Fruit fly (Drosophila melanogaster): ENCODE results near the gene Mst36Fa.
A peak's percentile ranks its signal among the peaks of the same experiment; 100 is the strongest.

Mst36Fa gene

dm6 chr2L:18626987-18627386, 49.8 kb downstream of the Mst36Fa start (continued):
- peak; percentile 67; the same call in 2 of the 3 replicates for TF ChIP-seq zfh1 (GFP tag; IDR thresholded peaks at IDR 0.05)
- peak; percentile 76 for TF ChIP-seq bigmax (GFP tag; optimal IDR thresholded peaks at IDR 0.05)
- no peak for TF ChIP-seq Doc3 (GFP tag; IDR thresholded peaks at IDR 0.05; ENCODE audit: partially characterized antibody)
- TF ChIP-seq al (GFP tag; IDR thresholded peaks at IDR 0.05), result 0 out of 2 replicates have a peak, but pooled peaks have one; percentile 10
- TF ChIP-seq CG7556 (GFP tag; optimal IDR thresholded peaks at IDR 0.05), result peak; percentile 89
- TF ChIP-seq dimm (GFP tag; IDR thresholded peaks at IDR 0.05), result no peak
- TF ChIP-seq CG1233 (GFP tag; optimal IDR thresholded peaks at IDR 0.05), result peak; percentile 76
- TF ChIP-seq Dek (tag; optimal IDR thresholded peaks at IDR 0.05), result peak; percentile 82
- TF ChIP-seq bcd (GFP tag; optimal IDR thresholded peaks at IDR 0.05), result peak; percentile 81
- peak; percentile 71 for TF ChIP-seq Nf-YA (GFP tag; IDR thresholded peaks at IDR 0.05)
- TF ChIP-seq CG11723 (GFP tag; optimal IDR thresholded peaks at IDR 0.05), result peak; percentile 77
- TF ChIP-seq vnd (GFP tag; IDR thresholded peaks at IDR 0.05; ENCODE audit: partially characterized antibody), result no peak
- peak; percentile 79 for TF ChIP-seq Hey (tag; optimal IDR thresholded peaks at IDR 0.05)
- TF ChIP-seq lmd (GFP tag; IDR thresholded peaks at IDR 0.05), result peak; percentile 22; the same call in 1 of the 2 replicates
- peak; percentile 91 for TF ChIP-seq PHDP (tag; optimal IDR thresholded peaks at IDR 0.05)
- TF ChIP-seq BtbVII (GFP tag; optimal IDR thresholded peaks at IDR 0.05), result peak; percentile 90
- peak; percentile 59; the same call in 1 of the 2 replicates for TF ChIP-seq CG31441 (GFP tag; IDR thresholded peaks at IDR 0.05)
- TF ChIP-seq chn (GFP tag; optimal IDR thresholded peaks at IDR 0.05), result peak; percentile 33
- peak; percentile 69 for TF ChIP-seq dmrt99B (tag; optimal IDR thresholded peaks at IDR 0.05)
- no peak for TF ChIP-seq inv (GFP tag; IDR thresholded peaks at IDR 0.05; ENCODE audit: partially characterized antibody)
- TF ChIP-seq GATAe (GFP tag; conservative IDR thresholded peaks at IDR 0.05), result 0 out of 2 replicates have a peak, but pooled peaks have one; percentile 12
- TF ChIP-seq HmgD (GFP tag; optimal IDR thresholded peaks at IDR 0.05), result peak; percentile 50
- TF ChIP-seq Sox100B (GFP tag; optimal IDR thresholded peaks at IDR 0.05), result peak; percentile 75
- peak; percentile 79 for TF ChIP-seq da (GFP tag; optimal IDR thresholded peaks at IDR 0.05)
- TF ChIP-seq ERR (GFP tag; optimal IDR thresholded peaks at IDR 0.05), result peak; percentile 77
- peak; percentile 55; the same call in 1 of the 3 replicates for TF ChIP-seq gce (GFP tag; IDR thresholded peaks at IDR 0.05)
- no peak for TF ChIP-seq CG16815 (GFP tag; optimal IDR thresholded peaks at IDR 0.05)
- no peak for TF ChIP-seq CG34224 (GFP tag; IDR thresholded peaks at IDR 0.05; ENCODE audit: partially characterized antibody)
- TF ChIP-seq CG12219 (GFP tag; optimal IDR thresholded peaks at IDR 0.05), result peak; percentile 68
- TF ChIP-seq crp (GFP tag; optimal IDR thresholded peaks at IDR 0.05), result peak in 1 of 2 experiments; percentile 40
- TF ChIP-seq CG6254 (GFP tag; optimal IDR thresholded peaks at IDR 0.05), result peak; percentile 74
- TF ChIP-seq CG12942 (GFP tag; optimal IDR thresholded peaks at IDR 0.05), result peak; percentile 70
- TF ChIP-seq bbx (GFP tag; IDR thresholded peaks at IDR 0.05; ENCODE audit: partially characterized antibody), result no peak
- peak; percentile 85 for TF ChIP-seq otp (GFP tag; IDR thresholded peaks at IDR 0.05)
- no peak for TF ChIP-seq CG17802 (tag; optimal IDR thresholded peaks at IDR 0.05)
- peak; percentile 76 for TF ChIP-seq CG15269 (tag; optimal IDR thresholded peaks at IDR 0.05)
- TF ChIP-seq lbe (GFP tag; optimal IDR thresholded peaks at IDR 0.05), result peak; percentile 85
- peak; percentile 67; the same call in 1 of the 2 replicates for TF ChIP-seq Rfx (GFP tag; IDR thresholded peaks at IDR 0.05)
- peak; percentile 74 for TF ChIP-seq CG18764 (GFP tag; optimal IDR thresholded peaks at IDR 0.05)
- TF ChIP-seq sna (GFP tag; IDR thresholded peaks at IDR 0.05; ENCODE audit: partially characterized antibody), result no peak
- TF ChIP-seq D19B (GFP tag; optimal IDR thresholded peaks at IDR 0.05), result peak; percentile 46
- peak; percentile 18 for TF ChIP-seq CG9932 (GFP tag; IDR thresholded peaks at IDR 0.05)
- peak; percentile 69 for TF ChIP-seq lilli (GFP tag; optimal IDR thresholded peaks at IDR 0.05)
- TF ChIP-seq CHES-1-like (GFP tag; optimal IDR thresholded peaks at IDR 0.05), result peak; percentile 93
- peak; percentile 67 for TF ChIP-seq CG2116 (GFP tag; optimal IDR thresholded peaks at IDR 0.05)
- peak; percentile 38; the same call in 1 of the 2 replicates for TF ChIP-seq CG11247 (GFP tag; IDR thresholded peaks at IDR 0.05)
- TF ChIP-seq gcm (GFP tag; optimal IDR thresholded peaks at IDR 0.05), result peak; percentile 78
- peak; percentile 77 for TF ChIP-seq CG13894 (tag; optimal IDR thresholded peaks at IDR 0.05)
- TF ChIP-seq Nf-YB (GFP tag; optimal IDR thresholded peaks at IDR 0.05), result peak; percentile 74

All from whole organism, embryonic.